Worm (Caenorhabditis elegans) whole organism, L4 larva: Measurements from ENCODE around the gene Y53C12A.10.

Experiments
- D1046.2 ChIP-seq: fragments of 200-800 bp; sonication (Bioruptor generic); IDR thresholded peaks from 2 replicates; pipeline ENCODE4 v1.3.6; 2022; ENCODE audit warnings: missing genetic modification characterization, missing compliant biosample characterization
- F10B5.3 ChIP-seq: sonication (generic microtip); optimal IDR thresholded peaks from 2 replicates; lab custom pipeline; 2016; ENCODE audit warnings: mild to moderate bottlenecking, missing genetic modification characterization, missing compliant biosample characterization
- F37D6.2 ChIP-seq: sonication (generic microtip); optimal IDR thresholded peaks from 2 replicates; lab custom pipeline; 2016; ENCODE audit warnings: mild to moderate bottlenecking, missing genetic modification characterization, missing compliant biosample characterization
- F44E2.7 ChIP-seq: fragments of 200-800 bp; sonication (Bioruptor generic); IDR thresholded peaks from 2 replicates; pipeline ENCODE4 v2.1.2; 2022; ENCODE audit warnings: missing genetic modification characterization, missing compliant biosample characterization
- F49E8.2 ChIP-seq: sonication (generic microtip); optimal IDR thresholded peaks from 2 replicates; lab custom pipeline; 2016; ENCODE audit warnings: missing compliant biosample characterization, mild to moderate bottlenecking, missing genetic modification characterization, borderline replicate concordance
- T20F7.1 ChIP-seq: fragments of 200-800 bp; sonication (Bioruptor generic); optimal IDR thresholded peaks from 2 replicates; lab custom pipeline; 2018; ENCODE audit warnings: mild to moderate bottlenecking, missing genetic modification characterization, missing compliant biosample characterization
- aha-1 ChIP-seq: fragments of 150-350 bp; peaks from one replicate; lab custom pipeline; 2014; ENCODE audit warnings: missing biosample characterization, missing genetic modification characterization
- ama-1 ChIP-seq: fragments of 150-350 bp; optimal IDR thresholded peaks from 2 replicates; lab custom pipeline; 2014; ENCODE audit warnings: inconsistent platforms, mixed read lengths
- arid-1 ChIP-seq: fragments of 200-800 bp; sonication (Bioruptor generic); conservative IDR thresholded peaks from 2 replicates; pipeline ENCODE4 v1.3.6; 2022; ENCODE audit warnings: missing genetic modification reagents, missing genetic modification characterization, missing compliant biosample characterization
- attf-4 ChIP-seq: sonication (generic microtip); optimal IDR thresholded peaks from 3 replicates; lab custom pipeline; 2017; ENCODE audit warnings: missing biosample characterization, missing genetic modification characterization
- ceh-20 ChIP-seq: fragments of 200-800 bp; sonication (Bioruptor generic); IDR thresholded peaks from 2 replicates; pipeline ENCODE4 v1.3.6; 2022; ENCODE audit warnings: missing genetic modification reagents, missing genetic modification characterization, missing compliant biosample characterization
- ceh-28 ChIP-seq: fragments of 150-350 bp; optimal IDR thresholded peaks from 2 replicates; lab custom pipeline; 2014; ENCODE audit warnings: missing biosample characterization, missing genetic modification reagents, missing genetic modification characterization
- ceh-32 ChIP-seq: sonication (generic microtip); optimal IDR thresholded peaks from 2 replicates; lab custom pipeline; 2016; ENCODE audit warnings: mild to moderate bottlenecking, missing genetic modification characterization, missing compliant biosample characterization; ENCODE audit not compliant: poor library complexity
- ceh-62 ChIP-seq: sonication (generic microtip); optimal IDR thresholded peaks from 2 replicates; lab custom pipeline; 2017; ENCODE audit warnings: missing biosample characterization, missing genetic modification characterization
- ces-1 ChIP-seq: fragments of 150-350 bp; sonication (generic microtip); optimal IDR thresholded peaks from 4 replicates; lab custom pipeline; 2014; ENCODE audit warnings: missing biosample characterization, missing genetic modification reagents, missing genetic modification characterization
- daf-12 ChIP-seq: fragments of 150-350 bp; optimal IDR thresholded peaks from 2 replicates; lab custom pipeline; 2014; ENCODE audit warnings: missing biosample characterization, missing genetic modification reagents, missing genetic modification characterization
- daf-16 ChIP-seq, 3 experiments: sonication (generic microtip); optimal IDR thresholded peaks; 2 replicates each; lab custom pipeline; 2016 to 2017; ENCODE audit warnings: missing genetic modification characterization in 3 of 3, missing genetic modification reagents in 3 of 3, mild to moderate bottlenecking in 2 of 3, missing compliant biosample characterization in 2 of 3, missing biosample characterization in 1 of 3, moderate library complexity in 1 of 3
- daf-19 ChIP-seq: fragments of 200-800 bp; sonication (Bioruptor generic); conservative IDR thresholded peaks from 2 replicates; pipeline ENCODE4 v1.3.6; 2022; ENCODE audit warnings: missing genetic modification characterization, missing compliant biosample characterization
- daf-8 ChIP-seq: fragments of 200-800 bp; sonication (Bioruptor generic); IDR thresholded peaks from 2 replicates; pipeline ENCODE4 v1.3.6; 2022; ENCODE audit warnings: missing genetic modification characterization, missing compliant biosample characterization
- dve-1 ChIP-seq: sonication (generic microtip); optimal IDR thresholded peaks from 2 replicates; lab custom pipeline; 2017; ENCODE audit warnings: antibody characterized with exemption, mild to moderate bottlenecking, missing genetic modification characterization, missing compliant biosample characterization; ENCODE audit not compliant: insufficient read depth
- egl-27 ChIP-seq: sonication (generic microtip); optimal IDR thresholded peaks from 3 replicates; lab custom pipeline; 2017; ENCODE audit warnings: missing biosample characterization, missing genetic modification reagents, missing genetic modification characterization
- fkh-10 ChIP-seq: fragments of 150-350 bp; optimal IDR thresholded peaks from 2 replicates; lab custom pipeline; 2014; ENCODE audit warnings: missing biosample characterization, missing genetic modification reagents, missing genetic modification characterization
- fos-1 ChIP-seq: fragments of 150-350 bp; optimal IDR thresholded peaks from 2 replicates; lab custom pipeline; 2014; ENCODE audit warnings: missing biosample characterization, missing genetic modification characterization
- hlh-11 ChIP-seq: fragments of 200-800 bp; sonication (Bioruptor generic); optimal IDR thresholded peaks from 2 replicates; lab custom pipeline; 2018; ENCODE audit warnings: mild to moderate bottlenecking, missing genetic modification characterization, missing compliant biosample characterization
- hlh-30 ChIP-seq: sonication (generic microtip); optimal IDR thresholded peaks from 2 replicates; lab custom pipeline; 2017; ENCODE audit warnings: antibody characterized with exemption, mild to moderate bottlenecking, missing genetic modification characterization, missing compliant biosample characterization; ENCODE audit not compliant: insufficient read depth
- lin-39 ChIP-seq: fragments of 150-350 bp; optimal IDR thresholded peaks from 2 replicates; lab custom pipeline; 2014; ENCODE audit warnings: missing biosample characterization, missing genetic modification reagents, missing genetic modification characterization
- lsy-2 ChIP-seq, 2 experiments: fragments of 150-350 bp in 1 of 2; sonication (generic microtip) in 1 of 2; optimal IDR thresholded peaks; 2 replicates each; lab custom pipeline; 2014 to 2017; ENCODE audit warnings: missing biosample characterization in 2 of 2, missing genetic modification characterization in 2 of 2
- mdl-1 ChIP-seq, 2 experiments: fragments of 150-350 bp in 1 of 2; sonication (generic microtip) in 1 of 2; optimal IDR thresholded peaks; 2 replicates each; lab custom pipeline; 2014 to 2017; ENCODE audit warnings: missing biosample characterization in 2 of 2, missing genetic modification characterization in 2 of 2
- mdt-29 ChIP-seq: fragments of 200-800 bp; sonication (Bioruptor generic); IDR thresholded peaks from 2 replicates; pipeline ENCODE4 v1.3.6; 2022; ENCODE audit warnings: missing genetic modification reagents, missing genetic modification characterization, missing compliant biosample characterization
- mep-1 ChIP-seq: fragments of 150-350 bp; sonication (generic microtip); optimal IDR thresholded peaks from 3 replicates; lab custom pipeline; 2014; ENCODE audit warnings: missing biosample characterization, missing genetic modification characterization
- mxl-3 ChIP-seq: fragments of 200-800 bp; sonication (Bioruptor generic); optimal IDR thresholded peaks from 2 replicates; lab custom pipeline; 2018; ENCODE audit warnings: mild to moderate bottlenecking, missing genetic modification characterization, missing compliant biosample characterization
- nhr-10 ChIP-seq: fragments of 150-350 bp; optimal IDR thresholded peaks from 2 replicates; lab custom pipeline; 2014; ENCODE audit warnings: missing biosample characterization, missing genetic modification characterization
- nhr-102 ChIP-seq: sonication (generic microtip); optimal IDR thresholded peaks from 2 replicates; lab custom pipeline; 2016; ENCODE audit warnings: mild to moderate bottlenecking, missing genetic modification characterization, moderate library complexity, missing compliant biosample characterization
- nhr-111 ChIP-seq: fragments of 200-800 bp; sonication (Bioruptor generic); optimal IDR thresholded peaks from 2 replicates; lab custom pipeline; 2018; ENCODE audit warnings: mild to moderate bottlenecking, missing genetic modification characterization, missing compliant biosample characterization
- nhr-42 ChIP-seq: fragments of 200-800 bp; sonication (Bioruptor generic); IDR thresholded peaks from 2 replicates; pipeline ENCODE4 v1.3.6; 2022; ENCODE audit warnings: missing genetic modification characterization, missing compliant biosample characterization
- nhr-48 ChIP-seq: sonication (generic microtip); optimal IDR thresholded peaks from 2 replicates; lab custom pipeline; 2016; ENCODE audit warnings: mild to moderate bottlenecking, missing genetic modification characterization, missing compliant biosample characterization
- nhr-6 ChIP-seq: fragments of 150-350 bp; optimal IDR thresholded peaks from 2 replicates; lab custom pipeline; 2014; ENCODE audit warnings: missing biosample characterization, missing genetic modification characterization
- nhr-76 ChIP-seq: fragments of 150-350 bp; optimal IDR thresholded peaks from 2 replicates; lab custom pipeline; 2014; ENCODE audit warnings: missing biosample characterization, missing genetic modification characterization
- nhr-77 ChIP-seq: fragments of 150-350 bp; optimal IDR thresholded peaks from 2 replicates; lab custom pipeline; 2014; ENCODE audit warnings: missing biosample characterization, missing genetic modification characterization
- pqm-1 ChIP-seq: sonication (generic microtip); optimal IDR thresholded peaks from 2 replicates; lab custom pipeline; 2017; ENCODE audit warnings: missing biosample characterization, missing genetic modification characterization
- rbr-2 ChIP-seq: sonication (generic microtip); optimal IDR thresholded peaks from 2 replicates; lab custom pipeline; 2016; ENCODE audit warnings: missing genotype, missing genetic modification characterization, missing compliant biosample characterization
- sdz-12 ChIP-seq: fragments of 200-800 bp; sonication (Bioruptor generic); optimal IDR thresholded peaks from 2 replicates; lab custom pipeline; 2018; ENCODE audit warnings: mild to moderate bottlenecking, missing genetic modification characterization, missing compliant biosample characterization
- snpc-4 ChIP-seq: fragments of 150-350 bp; optimal IDR thresholded peaks from 2 replicates; lab custom pipeline; 2014; ENCODE audit warnings: missing biosample characterization, missing genetic modification characterization
- unc-130 ChIP-seq: sonication (generic microtip); optimal IDR thresholded peaks from 2 replicates; lab custom pipeline; 2016; ENCODE audit warnings: missing genetic modification reagents, missing genetic modification characterization, missing compliant biosample characterization
- unc-39 ChIP-seq: sonication (generic microtip); optimal IDR thresholded peaks from 2 replicates; lab custom pipeline; 2017; ENCODE audit warnings: missing biosample characterization, missing genetic modification characterization
- zag-1 ChIP-seq: fragments of 150-350 bp; optimal IDR thresholded peaks from 2 replicates; lab custom pipeline; 2014; ENCODE audit warnings: missing biosample characterization, missing genetic modification characterization
- zfp-2 ChIP-seq: sonication (generic microtip); optimal IDR thresholded peaks from 2 replicates; lab custom pipeline; 2016; ENCODE audit warnings: mild to moderate bottlenecking, missing genetic modification characterization, missing compliant biosample characterization
- zip-2 ChIP-seq: fragments of 150-350 bp; optimal IDR thresholded peaks from 2 replicates; lab custom pipeline; 2014; ENCODE audit warnings: missing biosample characterization, missing genetic modification characterization
- ztf-11 ChIP-seq: fragments of 150-350 bp; optimal IDR thresholded peaks from 2 replicates; lab custom pipeline; 2014; ENCODE audit warnings: missing biosample characterization, missing genetic modification characterization
- ztf-7 ChIP-seq: fragments of 150-350 bp; optimal IDR thresholded peaks from 2 replicates; lab custom pipeline; 2014; ENCODE audit warnings: missing biosample characterization, missing genetic modification characterization

The Y53C12A.10 gene

DNA sequence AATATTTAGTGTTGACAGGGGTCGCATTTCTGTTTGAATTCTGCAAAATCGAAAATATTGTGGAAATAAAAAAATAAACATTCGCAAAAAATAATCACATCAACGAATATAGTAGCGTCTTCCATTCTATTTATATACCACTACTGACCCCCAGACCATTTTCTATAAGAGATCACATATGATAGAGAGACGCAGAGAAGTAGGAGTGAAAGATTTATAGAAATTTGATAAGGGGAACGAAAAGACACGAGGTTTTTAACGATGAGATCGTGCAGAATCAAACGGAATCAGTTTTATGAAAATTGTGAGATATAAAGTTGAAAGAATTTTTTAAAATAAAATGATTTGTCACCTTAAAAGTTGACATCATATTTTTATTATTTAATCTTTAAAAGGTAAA lies 47.6 kb upstream of the Y53C12A.10 start (continued):
- TF ChIP-seq F49E8.2 (no peak), mxl-3 (GFP tag; lab: Kevin White, UChicago) (peak; percentile 44), zag-1 (tag; lab: Kevin White, UChicago) (no peak), zip-2 (no peak), nhr-102 (no peak), ztf-7 (tag; lab: Kevin White, UChicago) (no peak), F44E2.7 (GFP tag; lab: Robert Waterston, UW) (no peak), hlh-30 (tag; lab: Kevin White, UChicago) (peak; percentile 66), rbr-2 (tag; lab: Kevin White, UChicago) (no peak), ztf-11 (tag; lab: Kevin White, UChicago) (no peak), snpc-4 (no peak), F10B5.3 (tag; lab: Kevin White, UChicago) (no peak)

DNA sequence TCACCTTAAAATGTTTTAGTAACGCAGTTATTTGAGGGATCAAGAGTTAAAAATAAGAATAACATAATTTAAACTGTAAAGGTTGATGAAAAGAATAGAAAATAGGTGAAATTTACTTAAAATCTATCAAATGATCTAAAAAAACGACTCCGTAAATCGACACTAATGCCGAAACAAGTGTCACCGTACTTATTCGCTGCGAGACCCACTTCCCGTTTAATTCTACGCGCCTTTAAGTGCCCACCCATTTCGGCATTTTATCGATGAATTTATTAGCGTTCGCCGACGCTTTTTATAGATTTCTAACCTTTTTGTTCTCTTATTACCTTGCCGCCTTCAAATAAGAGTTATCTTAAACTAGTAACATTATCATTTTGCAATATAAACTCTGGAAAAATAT lies 41.4 kb upstream of the Y53C12A.10 start, which contains the start of the genes Y53C12B.1 and nos-3:
Gene Y53C12B.1 (minus strand): TSS at position 10 of the 400 bp plus-strand sequence.
Gene nos-3 (plus strand): TSS at position 248 of the 400 bp plus-strand sequence.
- no peak for TF ChIP-seq aha-1 (tag; lab: Kevin White, UChicago)
- TF ChIP-seq dve-1, result peak; percentile 73
- TF ChIP-seq nhr-76 (tag; lab: Kevin White, UChicago), result no peak
- TF ChIP-seq F10B5.3 (tag; lab: Kevin White, UChicago), result no peak
- peak; percentile 80 for TF ChIP-seq mep-1 (tag; lab: Kevin White, UChicago)
- TF ChIP-seq ama-1 (lab: Kevin White, UChicago), result peak; percentile 54
- TF ChIP-seq daf-12 (tag; lab: Kevin White, UChicago), result no peak
- no peak for TF ChIP-seq pqm-1 (tag; lab: Kevin White, UChicago)
- no peak for TF ChIP-seq F37D6.2 (tag; lab: Kevin White, UChicago)
- TF ChIP-seq mxl-3 (GFP tag; lab: Kevin White, UChicago), result no peak
- peak; percentile 57; the same call in 1 of the 2 replicates for TF ChIP-seq arid-1
- TF ChIP-seq lsy-2 (tag; optimal IDR thresholded peaks at IDR 0.05; lab: Kevin White, UChicago), result peak; percentile 95 to 99
- no peak for TF ChIP-seq mdl-1 (tag; optimal IDR thresholded peaks at IDR 0.05; lab: Kevin White, UChicago)
- peak; percentile 68 for TF ChIP-seq T20F7.1
- no peak for TF ChIP-seq nhr-42 (GFP tag; lab: Robert Waterston, UW)
- TF ChIP-seq mdt-29 (GFP tag; lab: Robert Waterston, UW), result no peak
- TF ChIP-seq daf-16 (GFP tag; optimal IDR thresholded peaks at IDR 0.05; lab: Kevin White, UChicago), result no peak
- TF ChIP-seq daf-16 (tag; optimal IDR thresholded peaks at IDR 0.05; lab: Kevin White, UChicago), result peak; percentile 51
- no peak for TF ChIP-seq nhr-10 (tag; lab: Kevin White, UChicago)
- no peak for TF ChIP-seq nhr-48 (tag; lab: Kevin White, UChicago)
- no peak for TF ChIP-seq nhr-102
- peak; percentile 5 for TF ChIP-seq unc-130 (GFP tag; lab: Kevin White, UChicago)
- TF ChIP-seq lin-39 (tag; lab: Kevin White, UChicago), result no peak
- TF ChIP-seq zag-1 (tag; lab: Kevin White, UChicago), result no peak
- TF ChIP-seq sdz-12, result no peak
- no peak for TF ChIP-seq unc-39 (tag; lab: Kevin White, UChicago)
- no peak for TF ChIP-seq ceh-28 (tag; lab: Kevin White, UChicago)
- no peak for TF ChIP-seq nhr-111 (GFP tag; lab: Kevin White, UChicago)
- TF ChIP-seq fkh-10, result peak; percentile 24
- TF ChIP-seq nhr-6, result peak; percentile 68
- peak; percentile 76 for TF ChIP-seq hlh-30 (tag; lab: Kevin White, UChicago)
- TF ChIP-seq egl-27 (tag; lab: Kevin White, UChicago), result no peak
- peak; percentile 20 for TF ChIP-seq ztf-7 (tag; lab: Kevin White, UChicago)
- no peak for TF ChIP-seq attf-4 (tag; lab: Kevin White, UChicago)
- no peak for TF ChIP-seq ztf-11 (tag; lab: Kevin White, UChicago)
- TF ChIP-seq nhr-77 (tag; lab: Kevin White, UChicago), result peak; percentile 59
- TF ChIP-seq D1046.2 (GFP tag; lab: Robert Waterston, UW), result peak; percentile 97
- no peak for TF ChIP-seq ceh-32 (tag; lab: Kevin White, UChicago)
- 0 out of 2 replicates have a peak, but pooled peaks have one; percentile 13 for TF ChIP-seq ceh-20 (GFP tag; lab: Robert Waterston, UW)
- no peak for TF ChIP-seq daf-8 (GFP tag; lab: Robert Waterston, UW)
- no peak for TF ChIP-seq fos-1 (tag; lab: Kevin White, UChicago)
- no peak for TF ChIP-seq ceh-62
- no peak for TF ChIP-seq ces-1 (GFP tag; lab: Kevin White, UChicago)
- no peak for TF ChIP-seq daf-19
- peak; percentile 62 for TF ChIP-seq hlh-11 (tag; lab: Kevin White, UChicago)
- no peak for TF ChIP-seq zfp-2 (tag; lab: Kevin White, UChicago)
